Fruit fly (Drosophila melanogaster): ENCODE data around the gene msk.
A peak's percentile ranks its signal among the peaks of the same experiment; 100 is the strongest.

The msk gene

DNA sequence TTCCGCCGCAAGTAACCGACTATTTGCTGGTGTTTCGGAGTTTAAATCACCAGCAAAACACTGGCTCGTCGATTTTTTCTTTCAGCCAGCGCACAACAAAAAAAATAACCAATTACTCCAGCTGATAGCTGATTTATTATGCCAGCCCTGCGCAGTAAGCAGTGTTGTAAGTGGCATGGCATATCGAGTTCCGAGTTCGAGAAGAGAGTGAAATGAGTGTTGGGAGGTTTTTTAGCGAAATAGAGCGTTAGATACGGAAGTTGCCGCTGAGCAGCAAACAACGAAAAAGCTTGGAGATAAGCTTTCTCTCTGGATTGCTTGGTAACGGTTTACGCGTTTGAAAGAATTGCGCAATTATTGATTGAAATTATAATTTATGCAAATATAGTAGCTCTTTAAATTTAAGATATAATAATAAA, 24.3 kb upstream of the msk start, which contains the start of gene CG7565 (continued):
- TF ChIP-seq CG17361 (GFP tag; IDR thresholded peaks at IDR 0.05) (no peak), fd96Cb (tag; optimal IDR thresholded peaks at IDR 0.05) (no peak), gsb-n (tag; optimal IDR thresholded peaks at IDR 0.05) (no peak), CG18476 (GFP tag; optimal IDR thresholded peaks at IDR 0.05) (peak; percentile 3), fd102C (GFP tag; optimal IDR thresholded peaks at IDR 0.05) (no peak), CG15011 (GFP tag; optimal IDR thresholded peaks at IDR 0.05) (no peak), CG7928 (GFP tag; optimal IDR thresholded peaks at IDR 0.05) (peak; percentile 93), tgo (GFP tag; IDR thresholded peaks at IDR 0.05) (no peak), sim (GFP tag; IDR thresholded peaks at IDR 0.05) (no peak), ERR (GFP tag; optimal IDR thresholded peaks at IDR 0.05) (no peak), HmgZ (tag; optimal IDR thresholded peaks at IDR 0.05) (peak; percentile 70), Dip2 (GFP tag; IDR thresholded peaks at IDR 0.05) (no peak), Tbp (GFP tag; optimal IDR thresholded peaks at IDR 0.05) (no peak), CG9797 (GFP tag; optimal IDR thresholded peaks at IDR 0.05) (no peak), CG4404 (GFP tag; IDR thresholded peaks at IDR 0.05) (no peak), Max (GFP tag; optimal IDR thresholded peaks at IDR 0.05) (no peak), H2.0 (GFP tag; IDR thresholded peaks at IDR 0.05) (no peak), E2f2 (GFP tag; IDR thresholded peaks at IDR 0.05) (peak; percentile 38; the same call in 1 of the 2 replicates), Rx (GFP tag; IDR thresholded peaks at IDR 0.05) (no peak), gro (GFP tag; optimal IDR thresholded peaks at IDR 0.05) (peak; percentile 87), CG18764 (GFP tag; optimal IDR thresholded peaks at IDR 0.05) (no peak), CG18262 (tag; optimal IDR thresholded peaks at IDR 0.05) (peak; percentile 14), gfzf (GFP tag; optimal IDR thresholded peaks at IDR 0.05) (no peak), CG3281 (GFP tag; optimal IDR thresholded peaks at IDR 0.05) (peak; percentile 66), luna (GFP tag; optimal IDR thresholded peaks at IDR 0.05) (no peak), HmgD (GFP tag; optimal IDR thresholded peaks at IDR 0.05) (peak; percentile 28), CG3726 (GFP tag; IDR thresholded peaks at IDR 0.05) (no peak), tna (GFP tag; IDR thresholded peaks at IDR 0.05; ENCODE audit: partially characterized antibody) (peak; percentile 19; the same call in 1 of the 2 replicates), CG6272 (GFP tag; IDR thresholded peaks at IDR 0.05) (no peak), Hmx (GFP tag; optimal IDR thresholded peaks at IDR 0.05) (no peak), CG4707 (GFP tag; optimal IDR thresholded peaks at IDR 0.05) (no peak), MESR4 (GFP tag; optimal IDR thresholded peaks at IDR 0.05) (peak; percentile 76), trh (GFP tag; optimal IDR thresholded peaks at IDR 0.05) (no peak), CG10209 (GFP tag; optimal IDR thresholded peaks at IDR 0.05) (peak; percentile 49), CG11456 (GFP tag; IDR thresholded peaks at IDR 0.05) (peak; percentile 59; the same call in 2 of the 3 replicates), sisA (GFP tag; IDR thresholded peaks at IDR 0.05) (no peak), sens-2 (GFP tag; IDR thresholded peaks at IDR 0.05) (no peak), CG2120 (GFP tag; optimal IDR thresholded peaks at IDR 0.05) (peak; percentile 72), CG17568 (GFP tag; optimal IDR thresholded peaks at IDR 0.05) (peak; percentile 32), corto (GFP tag; optimal IDR thresholded peaks at IDR 0.05) (peak; percentile 19), CG14710 (tag; optimal IDR thresholded peaks at IDR 0.05) (peak; percentile 55), CG4282 (GFP tag; optimal IDR thresholded peaks at IDR 0.05) (peak; percentile 21), CG2712 (tag; optimal IDR thresholded peaks at IDR 0.05) (peak; percentile 12), CG7786 (GFP tag; optimal IDR thresholded peaks at IDR 0.05) (peak; percentile 33), ac (GFP tag; optimal IDR thresholded peaks at IDR 0.05) (no peak), CTCF (GFP tag; optimal IDR thresholded peaks at IDR 0.05) (peak; percentile 21), Nf-YA (GFP tag; IDR thresholded peaks at IDR 0.05) (no peak), CG9876 (GFP tag; optimal IDR thresholded peaks at IDR 0.05) (no peak), Bteb2 (GFP tag; optimal IDR thresholded peaks at IDR 0.05) (peak; percentile 53), vvl (GFP tag; IDR thresholded peaks at IDR 0.05) (peak; percentile 77), CG12659 (GFP tag; optimal IDR thresholded peaks at IDR 0.05) (peak; percentile 69), wek (GFP tag; optimal IDR thresholded peaks at IDR 0.05) (peak; percentile 60), sob (GFP tag; IDR thresholded peaks at IDR 0.05) (peak; percentile 58; the same call in 1 of the 2 replicates)

All from whole organism, embryonic.